Fruit fly (Drosophila melanogaster) whole organism, prepupa: ENCODE data around the gene CG33293.

Experiments used
- Blimp-1 ChIP-seq: fragments of 200-800 bp; sonication (Bioruptor generic); optimal IDR thresholded peaks from 3 replicates; lab custom pipeline; 2017; ENCODE audit warnings: missing biosample characterization, missing genetic modification characterization, mild to moderate bottlenecking, moderate library complexity, missing genetic modification reagents
- CG10631 ChIP-seq: fragments of 200-800 bp; sonication (Bioruptor generic); optimal IDR thresholded peaks from 2 replicates; lab custom pipeline; 2016; ENCODE audit warnings: missing biosample characterization, missing genetic modification characterization
- CG10669 ChIP-seq: fragments of 200-800 bp; sonication (Bioruptor generic); optimal IDR thresholded peaks from 3 replicates; lab custom pipeline; 2018; ENCODE audit warnings: missing biosample characterization, mild to moderate bottlenecking, missing genetic modification characterization, moderate library complexity
- CG11294 ChIP-seq: fragments of 200-800 bp; sonication (Bioruptor generic); IDR thresholded peaks from 2 replicates; pipeline ENCODE4 v1.3.6; 2022; ENCODE audit warnings: missing biosample characterization, missing genetic modification characterization
- CG11762 ChIP-seq: fragments of 200-800 bp; sonication (Bioruptor generic); optimal IDR thresholded peaks from 3 replicates; lab custom pipeline; 2016; ENCODE audit warnings: missing biosample characterization, missing genetic modification characterization; ENCODE audit not compliant: insufficient read depth
- CG11902 ChIP-seq: fragments of 200-800 bp; sonication (Bioruptor generic); optimal IDR thresholded peaks from 3 replicates; lab custom pipeline; 2016; ENCODE audit warnings: missing biosample characterization, missing genetic modification characterization
- CG15336 ChIP-seq: fragments of 200-800 bp; sonication (Bioruptor generic); IDR thresholded peaks from 2 replicates; pipeline ENCODE4 v1.3.6; 2022; ENCODE audit warnings: missing biosample characterization, missing genetic modification characterization
- CG16779 ChIP-seq: fragments of 200-800 bp; sonication (Bioruptor generic); optimal IDR thresholded peaks from 3 replicates; lab custom pipeline; 2017; ENCODE audit warnings: missing biosample characterization, mild to moderate bottlenecking, missing genetic modification characterization
- CG3032 ChIP-seq: fragments of 200-800 bp; optimal IDR thresholded peaks from 2 replicates; lab custom pipeline; 2019; ENCODE audit warnings: missing biosample characterization, mild to moderate bottlenecking, missing genetic modification characterization, moderate library complexity
- CG31627 ChIP-seq: fragments of 200-800 bp; sonication (Bioruptor generic); optimal IDR thresholded peaks from 3 replicates; lab custom pipeline; 2016; ENCODE audit warnings: missing biosample characterization, missing genetic modification characterization
- CG32006 ChIP-seq: fragments of 200-800 bp; sonication (Bioruptor generic); optimal IDR thresholded peaks from 3 replicates; lab custom pipeline; 2017; ENCODE audit warnings: missing biosample characterization, mild to moderate bottlenecking, missing genetic modification characterization
- CG3919 ChIP-seq: fragments of 200-800 bp; sonication (Bioruptor generic); optimal IDR thresholded peaks from 3 replicates; lab custom pipeline; 2016; ENCODE audit warnings: missing biosample characterization, missing genetic modification characterization
- CG4318 ChIP-seq: fragments of 200-800 bp; sonication (Bioruptor generic); optimal IDR thresholded peaks from 3 replicates; lab custom pipeline; 2017; ENCODE audit warnings: missing biosample characterization, mild to moderate bottlenecking, missing genetic modification characterization
- CG6163 ChIP-seq: fragments of 200-800 bp; sonication (Bioruptor generic); IDR thresholded peaks from 3 replicates; pipeline ENCODE4 v1.3.6; 2022; ENCODE audit warnings: missing biosample characterization, missing genetic modification characterization
- CG6276 ChIP-seq: fragments of 200-800 bp; sonication (Bioruptor generic); optimal IDR thresholded peaks from 2 replicates; lab custom pipeline; 2017; ENCODE audit warnings: missing biosample characterization, mild to moderate bottlenecking, missing genetic modification characterization
- CG6792 ChIP-seq: fragments of 200-800 bp; sonication (Bioruptor generic); optimal IDR thresholded peaks from 3 replicates; lab custom pipeline; 2016; ENCODE audit warnings: missing biosample characterization, missing genetic modification characterization
- CG6808 ChIP-seq: fragments of 200-800 bp; sonication (Bioruptor generic); optimal IDR thresholded peaks from 3 replicates; lab custom pipeline; 2017; ENCODE audit warnings: missing biosample characterization, missing genetic modification characterization, mild to moderate bottlenecking, moderate library complexity, missing genetic modification reagents
- CG6854 ChIP-seq: fragments of 200-800 bp; sonication (Bioruptor generic); optimal IDR thresholded peaks from 2 replicates; lab custom pipeline; 2017; ENCODE audit warnings: missing biosample characterization, mild to moderate bottlenecking, missing genetic modification characterization
- CG7368 ChIP-seq: fragments of 200-800 bp; sonication (Bioruptor generic); optimal IDR thresholded peaks from 3 replicates; lab custom pipeline; 2016; ENCODE audit warnings: missing biosample characterization, missing genetic modification characterization
- CG8119 ChIP-seq: fragments of 200-800 bp; sonication (Bioruptor generic); IDR thresholded peaks from 3 replicates; pipeline ENCODE4 v1.3.6; 2022; ENCODE audit warnings: missing biosample characterization, missing genetic modification characterization
- CG8319 ChIP-seq: fragments of 200-800 bp; sonication (Bioruptor generic); optimal IDR thresholded peaks from 3 replicates; lab custom pipeline; 2016; ENCODE audit warnings: missing biosample characterization, missing genetic modification characterization
- CG8632 ChIP-seq: fragments of 200-800 bp; sonication (Bioruptor generic); optimal IDR thresholded peaks from 3 replicates; lab custom pipeline; 2016; ENCODE audit warnings: missing biosample characterization, missing genetic modification characterization
- CG9139 ChIP-seq: fragments of 200-800 bp; sonication (Bioruptor generic); optimal IDR thresholded peaks from 3 replicates; lab custom pipeline; 2017; ENCODE audit warnings: missing biosample characterization, mild to moderate bottlenecking, missing genetic modification characterization
- Eip75B ChIP-seq: fragments of 200-800 bp; sonication (Bioruptor generic); optimal IDR thresholded peaks from 3 replicates; lab custom pipeline; 2016; ENCODE audit warnings: missing biosample characterization, missing genetic modification characterization
- Eip78C ChIP-seq: fragments of 200-800 bp; sonication (Bioruptor generic); peaks from one replicate; lab custom pipeline; 2016; ENCODE audit warnings: missing biosample characterization, missing genetic modification characterization
- Eip93F ChIP-seq: fragments of 200-800 bp; sonication (Bioruptor generic); optimal IDR thresholded peaks from 2 replicates; lab custom pipeline; 2016; ENCODE audit warnings: missing biosample characterization, mild to moderate bottlenecking, missing genetic modification characterization
- Ets96B ChIP-seq: fragments of 200-800 bp; optimal IDR thresholded peaks from 2 replicates; lab custom pipeline; 2019; ENCODE audit warnings: missing biosample characterization, mild to moderate bottlenecking, missing genetic modification characterization, moderate library complexity
- Gug ChIP-seq: fragments of 200-800 bp; sonication (Bioruptor generic); IDR thresholded peaks from 2 replicates; pipeline ENCODE4 v1.3.6; 2022; ENCODE audit warnings: missing biosample characterization, missing genetic modification characterization
- Hr4 ChIP-seq: fragments of 200-800 bp; sonication (Bioruptor generic); optimal IDR thresholded peaks from 3 replicates; lab custom pipeline; 2016; ENCODE audit warnings: missing biosample characterization, missing genetic modification characterization
- Lpt ChIP-seq: fragments of 200-800 bp; sonication (Bioruptor generic); optimal IDR thresholded peaks from 3 replicates; lab custom pipeline; 2016; ENCODE audit warnings: missing biosample characterization, missing genetic modification characterization
- Met ChIP-seq: fragments of 200-800 bp; sonication (Bioruptor generic); optimal IDR thresholded peaks from 3 replicates; lab custom pipeline; 2016; ENCODE audit warnings: missing biosample characterization, missing genetic modification characterization
- OdsH ChIP-seq: fragments of 200-800 bp; sonication (Bioruptor generic); optimal IDR thresholded peaks from 3 replicates; lab custom pipeline; 2016; ENCODE audit warnings: missing biosample characterization, missing genetic modification characterization
- Smox ChIP-seq: fragments of 200-800 bp; sonication (Bioruptor generic); optimal IDR thresholded peaks from 3 replicates; lab custom pipeline; 2016; ENCODE audit warnings: missing biosample characterization, missing genetic modification characterization
- Sox102F ChIP-seq: fragments of 200-800 bp; sonication (Bioruptor generic); optimal IDR thresholded peaks from 2 replicates; lab custom pipeline; 2016; ENCODE audit warnings: missing biosample characterization, mild to moderate bottlenecking, missing genetic modification characterization
- Sox14 ChIP-seq: fragments of 200-800 bp; sonication (Bioruptor generic); optimal IDR thresholded peaks from 3 replicates; lab custom pipeline; 2016; ENCODE audit warnings: missing biosample characterization, missing genetic modification characterization
- achi ChIP-seq: fragments of 200-800 bp; sonication (Bioruptor generic); optimal IDR thresholded peaks from 3 replicates; lab custom pipeline; 2016; ENCODE audit warnings: missing biosample characterization, missing genetic modification characterization
- cyc ChIP-seq: fragments of 200-800 bp; sonication (Bioruptor generic); optimal IDR thresholded peaks from 3 replicates; lab custom pipeline; 2016; ENCODE audit warnings: missing biosample characterization, missing genetic modification characterization
- dsx ChIP-seq: fragments of 200-800 bp; optimal IDR thresholded peaks from 3 replicates; lab custom pipeline; 2019; ENCODE audit warnings: missing biosample characterization, mild to moderate bottlenecking, missing genetic modification characterization, moderate library complexity; ENCODE audit not compliant: poor library complexity, severe bottlenecking
- eg ChIP-seq: fragments of 200-800 bp; sonication (Bioruptor generic); IDR thresholded peaks from 3 replicates; pipeline ENCODE4 v1.3.6; 2022; ENCODE audit warnings: missing biosample characterization, missing genetic modification characterization
- esn ChIP-seq: fragments of 200-800 bp; sonication (Bioruptor generic); optimal IDR thresholded peaks from 2 replicates; lab custom pipeline; 2016; ENCODE audit warnings: missing biosample characterization, mild to moderate bottlenecking, missing genetic modification characterization, moderate library complexity
- fd59A ChIP-seq: fragments of 200-800 bp; sonication (Bioruptor generic); optimal IDR thresholded peaks from 2 replicates; lab custom pipeline; 2017; ENCODE audit warnings: missing biosample characterization, mild to moderate bottlenecking, missing genetic modification characterization, missing genetic modification reagents
- fd85E ChIP-seq: fragments of 200-800 bp; sonication (Bioruptor generic); optimal IDR thresholded peaks from 3 replicates; lab custom pipeline; 2016; ENCODE audit warnings: missing biosample characterization, missing genetic modification characterization
- fkh ChIP-seq: fragments of 200-800 bp; sonication (Bioruptor generic); optimal IDR thresholded peaks from 3 replicates; lab custom pipeline; 2017; ENCODE audit warnings: missing biosample characterization, mild to moderate bottlenecking, missing genetic modification characterization, moderate library complexity
- lz ChIP-seq: fragments of 200-800 bp; sonication (Bioruptor generic); optimal IDR thresholded peaks from 3 replicates; lab custom pipeline; 2016; ENCODE audit warnings: missing biosample characterization, missing genetic modification characterization
- net ChIP-seq: fragments of 200-800 bp; sonication (Bioruptor generic); optimal IDR thresholded peaks from 3 replicates; lab custom pipeline; 2016; ENCODE audit warnings: missing biosample characterization, missing genetic modification characterization
- pdm3 ChIP-seq: fragments of 200-800 bp; sonication (Bioruptor generic); optimal IDR thresholded peaks from 3 replicates; lab custom pipeline; 2016; ENCODE audit warnings: missing biosample characterization, missing genetic modification characterization
- salr ChIP-seq, 2 experiments: fragments of 200-800 bp; sonication (Bioruptor generic); optimal IDR thresholded peaks; 3 replicates each; lab custom pipeline; 2016 to 2018; ENCODE audit warnings: missing biosample characterization in 2 of 2, missing genetic modification characterization in 2 of 2, mild to moderate bottlenecking in 1 of 2
- spab ChIP-seq: fragments of 200-800 bp; sonication (Bioruptor generic); optimal IDR thresholded peaks from 2 replicates; lab custom pipeline; 2017; ENCODE audit warnings: missing biosample characterization, mild to moderate bottlenecking, missing genetic modification characterization, missing genetic modification reagents
- ss ChIP-seq, 2 experiments: fragments of 200-800 bp; sonication (Bioruptor generic); optimal IDR thresholded peaks; 2 replicates in 1 of 2; 3 replicates in 1 of 2; lab custom pipeline; 2017 to 2018; ENCODE audit warnings: mild to moderate bottlenecking in 2 of 2, missing biosample characterization in 2 of 2, missing genetic modification characterization in 2 of 2, moderate library complexity in 1 of 2
- svp ChIP-seq: fragments of 200-800 bp; sonication (Bioruptor generic); peaks from one replicate; lab custom pipeline; 2016; ENCODE audit warnings: missing biosample characterization, missing genetic modification characterization
- topi ChIP-seq: fragments of 200-800 bp; sonication (Bioruptor generic); optimal IDR thresholded peaks from 3 replicates; lab custom pipeline; 2016; ENCODE audit warnings: missing biosample characterization, missing genetic modification characterization
- vri ChIP-seq: fragments of 200-800 bp; sonication (Bioruptor generic); optimal IDR thresholded peaks from 3 replicates; lab custom pipeline; 2016; ENCODE audit warnings: missing biosample characterization, mild to moderate bottlenecking, missing genetic modification characterization

Gene CG33293

dm6 chr3R:5209481-5209880 is 31.1 kb downstream of the CG33293 start:
- peak; percentile 83 for TF ChIP-seq CG10631 (GFP tag; lab: Kevin White, UChicago)
- TF ChIP-seq Sox14 (GFP tag; lab: Kevin White, UChicago) = peak; percentile 91
- TF ChIP-seq Lpt (GFP tag; lab: Kevin White, UChicago) = peak; percentile 88
- TF ChIP-seq CG4318 = peak; percentile 85
- peak; percentile 52 for TF ChIP-seq vri (GFP tag; lab: Kevin White, UChicago)
- TF ChIP-seq Eip75B (GFP tag; lab: Kevin White, UChicago) = peak; percentile 90
- TF ChIP-seq topi (GFP tag; lab: Kevin White, UChicago) = peak; percentile 82
- TF ChIP-seq cyc (GFP tag; lab: Kevin White, UChicago) = peak; percentile 85
- TF ChIP-seq CG8319 (GFP tag; lab: Kevin White, UChicago) = peak; percentile 83
- peak; percentile 80 for TF ChIP-seq fd59A
- TF ChIP-seq Blimp-1 (GFP tag; lab: Kevin White, UChicago) = peak; percentile 36
- TF ChIP-seq CG10669 (GFP tag; lab: Kevin White, UChicago) = peak; percentile 86
- peak; percentile 86 for TF ChIP-seq CG8632 (GFP tag; lab: Kevin White, UChicago)
- peak; percentile 81 for TF ChIP-seq lz
- TF ChIP-seq fd85E (GFP tag; lab: Kevin White, UChicago) = peak; percentile 76
- TF ChIP-seq OdsH (GFP tag; lab: Kevin White, UChicago) = peak; percentile 92
- TF ChIP-seq eg (GFP tag; lab: Robert Waterston, UW) = peak; percentile 95
- TF ChIP-seq CG16779 (tag; lab: Kevin White, UChicago) = peak; percentile 76
- peak; percentile 28 for TF ChIP-seq CG6854
- no peak for TF ChIP-seq Eip93F (GFP tag; lab: Kevin White, UChicago)
- TF ChIP-seq Sox102F (GFP tag; lab: Kevin White, UChicago) = peak; percentile 73
- TF ChIP-seq pdm3 (GFP tag; lab: Kevin White, UChicago) = peak; percentile 94
- TF ChIP-seq net (GFP tag; lab: Kevin White, UChicago) = peak; percentile 92
- peak; percentile 97 for TF ChIP-seq CG6163 (GFP tag; lab: Robert Waterston, UW)
- TF ChIP-seq CG6808 (GFP tag; lab: Kevin White, UChicago) = peak; percentile 84
- peak; percentile 72 to 79 for TF ChIP-seq salr (GFP tag; optimal IDR thresholded peaks at IDR 0.05; lab: Kevin White, UChicago)
- peak; percentile 91 for TF ChIP-seq CG8119 (GFP tag; lab: Robert Waterston, UW)
- no peak for TF ChIP-seq svp (GFP tag; lab: Kevin White, UChicago)
- peak; percentile 64 for TF ChIP-seq Smox
- peak; percentile 88 for TF ChIP-seq CG11902 (GFP tag; lab: Kevin White, UChicago)
- peak; percentile 82 for TF ChIP-seq Met
- peak; percentile 97 for TF ChIP-seq Eip78C (GFP tag; lab: Kevin White, UChicago)
- TF ChIP-seq CG31627 (GFP tag; lab: Kevin White, UChicago) = peak; percentile 86
- TF ChIP-seq CG15336 = peak; percentile 94
- TF ChIP-seq CG3919 (GFP tag; lab: Kevin White, UChicago) = peak; percentile 94
- peak; percentile 78 to 84 for TF ChIP-seq ss (GFP tag; optimal IDR thresholded peaks at IDR 0.05; lab: Kevin White, UChicago)
- peak; percentile 93 for TF ChIP-seq Hr4
- TF ChIP-seq dsx = peak; percentile 76
- peak; percentile 90 for TF ChIP-seq CG7368 (GFP tag; lab: Kevin White, UChicago)
- peak; percentile 83 for TF ChIP-seq CG11762 (GFP tag; lab: Kevin White, UChicago)
- peak; percentile 81 for TF ChIP-seq spab (GFP tag; lab: Kevin White, UChicago)
- TF ChIP-seq CG6792 = peak; percentile 89
- peak; percentile 94 for TF ChIP-seq CG32006
- TF ChIP-seq Ets96B = peak; percentile 86
- TF ChIP-seq Gug (GFP tag; lab: Robert Waterston, UW) = peak; percentile 92
- TF ChIP-seq esn (GFP tag; lab: Kevin White, UChicago) = peak; percentile 85
- peak; percentile 89 for TF ChIP-seq CG6276 (GFP tag; lab: Kevin White, UChicago)
- TF ChIP-seq achi (GFP tag; lab: Kevin White, UChicago) = peak; percentile 91
- no peak for TF ChIP-seq fkh (GFP tag; lab: Kevin White, UChicago)
- peak; percentile 84 for TF ChIP-seq CG3032 (tag; lab: Kevin White, UChicago)
- peak; percentile 74 for TF ChIP-seq CG9139 (GFP tag; lab: Kevin White, UChicago)
- TF ChIP-seq CG11294 (GFP tag; lab: Robert Waterston, UW) = peak; percentile 89
